Fruit fly (Drosophila melanogaster) whole organism, prepupa: ENCODE results near the gene CG11151.

ENCODE experiments used
- Blimp-1 ChIP-seq: fragments of 200-800 bp; sonication (Bioruptor generic); optimal IDR thresholded peaks from 3 replicates; lab custom pipeline; 2017; ENCODE audit warnings: missing biosample characterization, missing genetic modification characterization, mild to moderate bottlenecking, moderate library complexity, missing genetic modification reagents
- CG10669 ChIP-seq: fragments of 200-800 bp; sonication (Bioruptor generic); optimal IDR thresholded peaks from 3 replicates; lab custom pipeline; 2018; ENCODE audit warnings: missing biosample characterization, mild to moderate bottlenecking, missing genetic modification characterization, moderate library complexity
- CG11762 ChIP-seq: fragments of 200-800 bp; sonication (Bioruptor generic); optimal IDR thresholded peaks from 3 replicates; lab custom pipeline; 2016; ENCODE audit warnings: missing biosample characterization, missing genetic modification characterization; ENCODE audit not compliant: insufficient read depth
- CG11902 ChIP-seq: fragments of 200-800 bp; sonication (Bioruptor generic); optimal IDR thresholded peaks from 3 replicates; lab custom pipeline; 2016; ENCODE audit warnings: missing biosample characterization, missing genetic modification characterization
- CG15336 ChIP-seq: fragments of 200-800 bp; sonication (Bioruptor generic); IDR thresholded peaks from 2 replicates; pipeline ENCODE4 v1.3.6; 2022; ENCODE audit warnings: missing biosample characterization, missing genetic modification characterization
- CG31627 ChIP-seq: fragments of 200-800 bp; sonication (Bioruptor generic); optimal IDR thresholded peaks from 3 replicates; lab custom pipeline; 2016; ENCODE audit warnings: missing biosample characterization, missing genetic modification characterization
- CG3919 ChIP-seq: fragments of 200-800 bp; sonication (Bioruptor generic); optimal IDR thresholded peaks from 3 replicates; lab custom pipeline; 2016; ENCODE audit warnings: missing biosample characterization, missing genetic modification characterization
- CG4318 ChIP-seq: fragments of 200-800 bp; sonication (Bioruptor generic); optimal IDR thresholded peaks from 3 replicates; lab custom pipeline; 2017; ENCODE audit warnings: missing biosample characterization, mild to moderate bottlenecking, missing genetic modification characterization
- CG6163 ChIP-seq: fragments of 200-800 bp; sonication (Bioruptor generic); IDR thresholded peaks from 3 replicates; pipeline ENCODE4 v1.3.6; 2022; ENCODE audit warnings: missing biosample characterization, missing genetic modification characterization
- CG6792 ChIP-seq: fragments of 200-800 bp; sonication (Bioruptor generic); optimal IDR thresholded peaks from 3 replicates; lab custom pipeline; 2016; ENCODE audit warnings: missing biosample characterization, missing genetic modification characterization
- CG6808 ChIP-seq: fragments of 200-800 bp; sonication (Bioruptor generic); optimal IDR thresholded peaks from 3 replicates; lab custom pipeline; 2017; ENCODE audit warnings: missing biosample characterization, missing genetic modification characterization, mild to moderate bottlenecking, moderate library complexity, missing genetic modification reagents
- CG8319 ChIP-seq: fragments of 200-800 bp; sonication (Bioruptor generic); optimal IDR thresholded peaks from 3 replicates; lab custom pipeline; 2016; ENCODE audit warnings: missing biosample characterization, missing genetic modification characterization
- CG8632 ChIP-seq: fragments of 200-800 bp; sonication (Bioruptor generic); optimal IDR thresholded peaks from 3 replicates; lab custom pipeline; 2016; ENCODE audit warnings: missing biosample characterization, missing genetic modification characterization
- CG9139 ChIP-seq: fragments of 200-800 bp; sonication (Bioruptor generic); optimal IDR thresholded peaks from 3 replicates; lab custom pipeline; 2017; ENCODE audit warnings: missing biosample characterization, mild to moderate bottlenecking, missing genetic modification characterization
- Eip75B ChIP-seq: fragments of 200-800 bp; sonication (Bioruptor generic); optimal IDR thresholded peaks from 3 replicates; lab custom pipeline; 2016; ENCODE audit warnings: missing biosample characterization, missing genetic modification characterization
- Eip78C ChIP-seq: fragments of 200-800 bp; sonication (Bioruptor generic); peaks from one replicate; lab custom pipeline; 2016; ENCODE audit warnings: missing biosample characterization, missing genetic modification characterization
- Eip93F ChIP-seq: fragments of 200-800 bp; sonication (Bioruptor generic); optimal IDR thresholded peaks from 2 replicates; lab custom pipeline; 2016; ENCODE audit warnings: missing biosample characterization, mild to moderate bottlenecking, missing genetic modification characterization
- Ets21C ChIP-seq: fragments of 200-800 bp; sonication (Bioruptor generic); optimal IDR thresholded peaks from 3 replicates; lab custom pipeline; 2016; ENCODE audit warnings: missing biosample characterization, missing genetic modification characterization
- Ets96B ChIP-seq: fragments of 200-800 bp; optimal IDR thresholded peaks from 2 replicates; lab custom pipeline; 2019; ENCODE audit warnings: missing biosample characterization, mild to moderate bottlenecking, missing genetic modification characterization, moderate library complexity
- Hr4 ChIP-seq: fragments of 200-800 bp; sonication (Bioruptor generic); optimal IDR thresholded peaks from 3 replicates; lab custom pipeline; 2016; ENCODE audit warnings: missing biosample characterization, missing genetic modification characterization
- Lpt ChIP-seq: fragments of 200-800 bp; sonication (Bioruptor generic); optimal IDR thresholded peaks from 3 replicates; lab custom pipeline; 2016; ENCODE audit warnings: missing biosample characterization, missing genetic modification characterization
- Met ChIP-seq: fragments of 200-800 bp; sonication (Bioruptor generic); optimal IDR thresholded peaks from 3 replicates; lab custom pipeline; 2016; ENCODE audit warnings: missing biosample characterization, missing genetic modification characterization
- OdsH ChIP-seq: fragments of 200-800 bp; sonication (Bioruptor generic); optimal IDR thresholded peaks from 3 replicates; lab custom pipeline; 2016; ENCODE audit warnings: missing biosample characterization, missing genetic modification characterization
- Sox102F ChIP-seq: fragments of 200-800 bp; sonication (Bioruptor generic); optimal IDR thresholded peaks from 2 replicates; lab custom pipeline; 2016; ENCODE audit warnings: missing biosample characterization, mild to moderate bottlenecking, missing genetic modification characterization
- achi ChIP-seq: fragments of 200-800 bp; sonication (Bioruptor generic); optimal IDR thresholded peaks from 3 replicates; lab custom pipeline; 2016; ENCODE audit warnings: missing biosample characterization, missing genetic modification characterization
- acj6 ChIP-seq: fragments of 200-800 bp; sonication (Bioruptor generic); optimal IDR thresholded peaks from 3 replicates; lab custom pipeline; 2016; ENCODE audit warnings: missing biosample characterization, missing genetic modification characterization
- cyc ChIP-seq: fragments of 200-800 bp; sonication (Bioruptor generic); optimal IDR thresholded peaks from 3 replicates; lab custom pipeline; 2016; ENCODE audit warnings: missing biosample characterization, missing genetic modification characterization
- esn ChIP-seq: fragments of 200-800 bp; sonication (Bioruptor generic); optimal IDR thresholded peaks from 2 replicates; lab custom pipeline; 2016; ENCODE audit warnings: missing biosample characterization, mild to moderate bottlenecking, missing genetic modification characterization, moderate library complexity
- fd59A ChIP-seq: fragments of 200-800 bp; sonication (Bioruptor generic); optimal IDR thresholded peaks from 2 replicates; lab custom pipeline; 2017; ENCODE audit warnings: missing biosample characterization, mild to moderate bottlenecking, missing genetic modification characterization, missing genetic modification reagents
- fd85E ChIP-seq: fragments of 200-800 bp; sonication (Bioruptor generic); optimal IDR thresholded peaks from 3 replicates; lab custom pipeline; 2016; ENCODE audit warnings: missing biosample characterization, missing genetic modification characterization
- fkh ChIP-seq: fragments of 200-800 bp; sonication (Bioruptor generic); optimal IDR thresholded peaks from 3 replicates; lab custom pipeline; 2017; ENCODE audit warnings: missing biosample characterization, mild to moderate bottlenecking, missing genetic modification characterization, moderate library complexity
- lz ChIP-seq: fragments of 200-800 bp; sonication (Bioruptor generic); optimal IDR thresholded peaks from 3 replicates; lab custom pipeline; 2016; ENCODE audit warnings: missing biosample characterization, missing genetic modification characterization
- pdm3 ChIP-seq: fragments of 200-800 bp; sonication (Bioruptor generic); optimal IDR thresholded peaks from 3 replicates; lab custom pipeline; 2016; ENCODE audit warnings: missing biosample characterization, missing genetic modification characterization
- salr ChIP-seq, 2 experiments: fragments of 200-800 bp; sonication (Bioruptor generic); optimal IDR thresholded peaks; 3 replicates each; lab custom pipeline; 2016 to 2018; ENCODE audit warnings: missing biosample characterization in 2 of 2, missing genetic modification characterization in 2 of 2, mild to moderate bottlenecking in 1 of 2
- ss ChIP-seq, 2 experiments: fragments of 200-800 bp; sonication (Bioruptor generic); optimal IDR thresholded peaks; 2 replicates in 1 of 2; 3 replicates in 1 of 2; lab custom pipeline; 2017 to 2018; ENCODE audit warnings: mild to moderate bottlenecking in 2 of 2, missing biosample characterization in 2 of 2, missing genetic modification characterization in 2 of 2, moderate library complexity in 1 of 2
- svp ChIP-seq: fragments of 200-800 bp; sonication (Bioruptor generic); peaks from one replicate; lab custom pipeline; 2016; ENCODE audit warnings: missing biosample characterization, missing genetic modification characterization
- topi ChIP-seq: fragments of 200-800 bp; sonication (Bioruptor generic); optimal IDR thresholded peaks from 3 replicates; lab custom pipeline; 2016; ENCODE audit warnings: missing biosample characterization, missing genetic modification characterization

CG11151 gene

DNA sequence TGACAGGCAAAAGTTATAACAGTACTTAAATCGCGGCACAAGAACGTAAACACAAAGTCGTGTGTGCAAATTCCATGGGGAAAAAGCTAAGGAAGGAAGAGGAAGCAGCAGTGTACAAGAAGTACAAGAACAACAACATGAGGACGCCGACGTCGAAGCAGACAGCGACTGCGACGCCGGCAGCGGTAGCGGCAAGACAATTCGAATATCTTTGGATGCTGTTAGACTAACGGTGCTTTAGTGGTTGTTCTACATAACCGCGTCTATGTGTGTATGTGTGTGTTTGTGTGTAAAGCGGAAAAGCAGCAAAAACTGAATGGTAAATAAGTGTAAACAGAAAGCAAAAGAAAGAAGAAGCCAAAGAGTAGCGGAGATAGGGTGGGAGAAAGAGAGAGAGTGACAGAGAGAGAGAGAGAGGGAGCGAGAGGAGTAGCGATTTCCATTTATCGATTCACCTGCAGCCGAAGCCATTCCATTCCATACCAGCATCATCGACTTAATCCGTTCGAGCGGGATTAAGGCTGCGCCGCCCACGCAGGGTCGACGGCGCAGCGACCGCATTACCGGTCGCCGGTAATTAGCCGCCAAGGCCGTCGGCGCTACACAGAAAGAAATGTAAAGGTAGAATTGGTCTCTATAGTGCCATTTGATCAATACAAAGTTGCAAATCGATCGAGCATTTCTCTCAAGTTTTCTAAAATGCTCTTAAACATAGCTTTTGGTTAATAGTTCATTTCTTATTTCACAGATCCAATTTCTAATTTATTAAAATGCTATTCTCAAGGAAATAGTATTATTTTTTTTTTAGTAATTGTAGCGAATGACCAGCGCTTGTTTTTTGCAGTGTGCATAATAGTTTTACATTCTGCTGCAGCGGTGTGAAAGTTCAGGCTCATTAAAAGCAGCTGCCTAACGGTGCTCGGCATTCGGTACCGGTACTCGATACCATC, 44.7 kb downstream of the CG11151 start (continued):
- peak; percentile 38 for TF ChIP-seq achi (GFP tag; lab: Kevin White, UChicago)
- peak; percentile 32 for TF ChIP-seq CG31627 (GFP tag; lab: Kevin White, UChicago)
- peak; percentile 49 for TF ChIP-seq svp (GFP tag; lab: Kevin White, UChicago)
- TF ChIP-seq Eip78C (GFP tag; lab: Kevin White, UChicago): peak; percentile 88
- TF ChIP-seq fd85E (GFP tag; lab: Kevin White, UChicago): no peak
- no peak for TF ChIP-seq CG8319 (GFP tag; lab: Kevin White, UChicago)
- TF ChIP-seq fkh: no peak
- TF ChIP-seq CG10669 (GFP tag; lab: Kevin White, UChicago): peak; percentile 33
- peak; percentile 84 for TF ChIP-seq Hr4
- peak; percentile 13 for TF ChIP-seq cyc
- TF ChIP-seq CG6808 (GFP tag; lab: Kevin White, UChicago): peak; percentile 23
- peak; percentile 28 for TF ChIP-seq fd59A (GFP tag; lab: Kevin White, UChicago)
- TF ChIP-seq Sox102F (GFP tag; lab: Kevin White, UChicago): peak; percentile 40
- TF ChIP-seq Eip75B: peak; percentile 62
- TF ChIP-seq CG3919: peak; percentile 61
- TF ChIP-seq CG6792: peak; percentile 27
- peak; percentile 23 for TF ChIP-seq Lpt (GFP tag; lab: Kevin White, UChicago)
- TF ChIP-seq Ets21C (GFP tag; lab: Kevin White, UChicago): no peak
- TF ChIP-seq CG11902 (GFP tag; lab: Kevin White, UChicago): peak; percentile 5
- TF ChIP-seq Ets96B (tag; lab: Kevin White, UChicago): peak; percentile 27
- TF ChIP-seq Eip93F (GFP tag; lab: Kevin White, UChicago): no peak
- peak; percentile 36 for TF ChIP-seq lz (GFP tag; lab: Kevin White, UChicago)
- TF ChIP-seq esn (GFP tag; lab: Kevin White, UChicago): peak; percentile 31
- TF ChIP-seq CG4318: peak; percentile 67
- peak; percentile 77 for TF ChIP-seq CG15336
- TF ChIP-seq Met (GFP tag; lab: Kevin White, UChicago): peak; percentile 56
- no peak for TF ChIP-seq CG9139 (GFP tag; lab: Kevin White, UChicago)
- TF ChIP-seq salr (GFP tag; optimal IDR thresholded peaks at IDR 0.05; lab: Kevin White, UChicago): peak in 1 of 2 experiments; percentile 16
- peak; percentile 19 to 23 for TF ChIP-seq ss (GFP tag; optimal IDR thresholded peaks at IDR 0.05; lab: Kevin White, UChicago)
- no peak for TF ChIP-seq CG8632
- peak; percentile 66 for TF ChIP-seq pdm3
- TF ChIP-seq CG11762 (GFP tag; lab: Kevin White, UChicago): no peak
- peak; percentile 57 for TF ChIP-seq acj6
- TF ChIP-seq topi (GFP tag; lab: Kevin White, UChicago): peak; percentile 27

DNA sequence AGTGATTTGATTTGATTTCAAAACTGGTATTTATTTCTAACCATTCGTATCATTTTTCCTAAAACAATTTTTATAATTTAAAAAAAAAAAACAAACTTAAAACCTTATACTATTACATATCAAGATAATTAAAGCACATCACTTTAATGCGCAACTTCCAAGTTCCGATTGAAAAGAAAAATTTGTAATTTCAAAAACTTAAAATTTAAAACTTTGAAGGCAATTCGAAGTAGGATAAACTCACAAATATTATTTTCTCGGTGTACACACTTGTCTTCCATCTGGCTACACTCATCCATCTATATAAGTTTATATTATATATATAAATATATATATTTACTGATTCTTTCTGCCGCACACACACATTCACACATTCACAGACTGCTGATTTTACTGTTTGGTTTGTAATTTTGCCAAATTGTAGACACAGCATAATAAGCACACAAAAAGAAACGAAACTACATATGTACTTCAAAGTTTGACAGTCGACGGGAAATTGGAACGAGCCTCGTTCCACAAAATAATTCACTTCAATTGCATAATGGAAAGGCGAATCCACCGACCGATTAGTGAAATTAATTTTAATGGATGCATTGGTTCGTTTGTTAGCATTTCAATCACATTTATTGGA, 46.6 kb downstream of the CG11151 start:
- TF ChIP-seq Blimp-1 (no peak), CG6808 (GFP tag; lab: Kevin White, UChicago) (no peak), svp (GFP tag; lab: Kevin White, UChicago) (peak; percentile 51), OdsH (GFP tag; lab: Kevin White, UChicago) (no peak), Eip93F (GFP tag; lab: Kevin White, UChicago) (no peak), CG3919 (no peak), achi (GFP tag; lab: Kevin White, UChicago) (no peak), cyc (no peak), Eip78C (GFP tag; lab: Kevin White, UChicago) (peak; percentile 70), CG6163 (GFP tag; lab: Robert Waterston, UW) (no peak), pdm3 (no peak), ss (GFP tag; optimal IDR thresholded peaks at IDR 0.05; lab: Kevin White, UChicago) (no peak)
